Fruit fly (Drosophila melanogaster): ENCODE measurements around the gene CG32263.

CG32263 gene

dm6 chr3L:3806330-3806729 is 4.6 kb downstream of the CG32263 start, which contains the start of the genes CG32264, ntc and IntS10:
Gene CG32264, minus strand, starts transcription at chr3L:3806459.
Gene ntc, minus strand, starts transcription at chr3L:3806459.
Gene IntS10, plus strand, starts transcription at chr3L:3806710.
- TF ChIP-seq fru (GFP tag; optimal IDR thresholded peaks at IDR 0.05) (peak; percentile 74), Dif (GFP tag; optimal IDR thresholded peaks at IDR 0.05; ENCODE audit: partially characterized antibody) (no peak), CG9705 (GFP tag; optimal IDR thresholded peaks at IDR 0.05) (peak; percentile 30), Jra (GFP tag; optimal IDR thresholded peaks at IDR 0.05) (peak; percentile 66), GATAd (GFP tag; optimal IDR thresholded peaks at IDR 0.05) (no peak), brk (GFP tag; optimal IDR thresholded peaks at IDR 0.05) (no peak), foxo (GFP tag; optimal IDR thresholded peaks at IDR 0.05) (peak in 1 of 2 experiments; percentile 80), dmrt93B (GFP tag; optimal IDR thresholded peaks at IDR 0.05) (no peak), woc (GFP tag; optimal IDR thresholded peaks at IDR 0.05) (peak; percentile 84), psq (GFP tag; optimal IDR thresholded peaks at IDR 0.05) (peak; percentile 40), jim (GFP tag; optimal IDR thresholded peaks at IDR 0.05) (no peak), br (GFP tag; optimal IDR thresholded peaks at IDR 0.05) (peak; percentile 79), dsf (GFP tag; optimal IDR thresholded peaks at IDR 0.05; ENCODE audit: borderline replicate concordance) (peak; percentile 15), Abd-B (GFP tag; optimal IDR thresholded peaks at IDR 0.05) (no peak), Sp1 (GFP tag; optimal IDR thresholded peaks at IDR 0.05) (peak; percentile 62), rgr (GFP tag; optimal IDR thresholded peaks at IDR 0.05) (peak; percentile 79), sv (GFP tag; optimal IDR thresholded peaks at IDR 0.05) (peak; percentile 69), h (GFP tag; optimal IDR thresholded peaks at IDR 0.05) (peak; percentile 80), CrebA (GFP tag; optimal IDR thresholded peaks at IDR 0.05; ENCODE audit: borderline replicate concordance) (no peak), Rel (GFP tag; optimal IDR thresholded peaks at IDR 0.05) (no peak), Rel (tag; optimal IDR thresholded peaks at IDR 0.05) (peak; percentile 45), ey (GFP tag; optimal IDR thresholded peaks at IDR 0.05) (peak; percentile 76), OdsH (GFP tag; optimal IDR thresholded peaks at IDR 0.05) (peak; percentile 73), Dfd (GFP tag; optimal IDR thresholded peaks at IDR 0.05) (no peak), usp (GFP tag; optimal IDR thresholded peaks at IDR 0.05) (no peak), CG32264 (GFP tag; optimal IDR thresholded peaks at IDR 0.05) (no peak), dl (GFP tag; optimal IDR thresholded peaks at IDR 0.05; ENCODE audit: insufficient read depth in 1 of 2, partially characterized antibody in 2 of 2) (no peak), Vsx2 (GFP tag; optimal IDR thresholded peaks at IDR 0.05; ENCODE audit: partially characterized antibody) (no peak), tai (GFP tag; optimal IDR thresholded peaks at IDR 0.05) (no peak), sage (GFP tag; optimal IDR thresholded peaks at IDR 0.05) (no peak), Hr83 (GFP tag; optimal IDR thresholded peaks at IDR 0.05; ENCODE audit: poor library complexity, severe bottlenecking) (peak; percentile 3), pan (optimal IDR thresholded peaks at IDR 0.05) (no peak), HLH106 (tag; optimal IDR thresholded peaks at IDR 0.05) (peak; percentile 55), Mio (GFP tag; optimal IDR thresholded peaks at IDR 0.05) (no peak), Myc (optimal IDR thresholded peaks at IDR 0.05) (peak; percentile 93), lola (GFP tag; optimal IDR thresholded peaks at IDR 0.05) (no peak), Hr78 (GFP tag; optimal IDR thresholded peaks at IDR 0.05) (no peak), Hnf4 (GFP tag; optimal IDR thresholded peaks at IDR 0.05) (peak; percentile 70), N (GFP tag; optimal IDR thresholded peaks at IDR 0.05) (no peak)

dm6 chr3L:3802677-3803076 is 8.2 kb downstream of the CG32263 start:
- peak; percentile 3 for TF ChIP-seq Jra (GFP tag; optimal IDR thresholded peaks at IDR 0.05)
- no peak for TF ChIP-seq Vsx2 (GFP tag; optimal IDR thresholded peaks at IDR 0.05; ENCODE audit: partially characterized antibody)
- TF ChIP-seq h (GFP tag; optimal IDR thresholded peaks at IDR 0.05): peak; percentile 82
- no peak for TF ChIP-seq pan (optimal IDR thresholded peaks at IDR 0.05)
- TF ChIP-seq Hr83 (GFP tag; optimal IDR thresholded peaks at IDR 0.05; ENCODE audit: poor library complexity, severe bottlenecking): peak; percentile 16
- no peak for TF ChIP-seq sage (GFP tag; optimal IDR thresholded peaks at IDR 0.05)
- no peak for TF ChIP-seq Dif (GFP tag; optimal IDR thresholded peaks at IDR 0.05; ENCODE audit: partially characterized antibody)
- no peak for TF ChIP-seq CrebA (GFP tag; optimal IDR thresholded peaks at IDR 0.05; ENCODE audit: borderline replicate concordance)
- peak; percentile 75 for TF ChIP-seq tai (GFP tag; optimal IDR thresholded peaks at IDR 0.05)
- no peak for TF ChIP-seq dsf (GFP tag; optimal IDR thresholded peaks at IDR 0.05; ENCODE audit: borderline replicate concordance)
- peak; percentile 67 for TF ChIP-seq psq (GFP tag; optimal IDR thresholded peaks at IDR 0.05)
- no peak for TF ChIP-seq GATAd (GFP tag; optimal IDR thresholded peaks at IDR 0.05)
- TF ChIP-seq usp (GFP tag; optimal IDR thresholded peaks at IDR 0.05): no peak
- no peak for TF ChIP-seq Mio (GFP tag; optimal IDR thresholded peaks at IDR 0.05)
- no peak for TF ChIP-seq dl (GFP tag; optimal IDR thresholded peaks at IDR 0.05; ENCODE audit: insufficient read depth in 1 of 2, partially characterized antibody in 2 of 2)
- TF ChIP-seq dmrt93B (GFP tag; optimal IDR thresholded peaks at IDR 0.05): no peak
- peak; percentile 72 for TF ChIP-seq OdsH (GFP tag; optimal IDR thresholded peaks at IDR 0.05)
- no peak for TF ChIP-seq CG9705 (GFP tag; optimal IDR thresholded peaks at IDR 0.05)
- peak; percentile 71 for TF ChIP-seq Hnf4 (GFP tag; optimal IDR thresholded peaks at IDR 0.05)
- peak; percentile 71 for TF ChIP-seq HLH106 (tag; optimal IDR thresholded peaks at IDR 0.05)
- no peak for TF ChIP-seq Hr78 (GFP tag; optimal IDR thresholded peaks at IDR 0.05)
- peak; percentile 70 for TF ChIP-seq br (GFP tag; optimal IDR thresholded peaks at IDR 0.05)
- peak; percentile 37 for TF ChIP-seq woc (GFP tag; optimal IDR thresholded peaks at IDR 0.05)
- no peak for TF ChIP-seq jim (GFP tag; optimal IDR thresholded peaks at IDR 0.05)
- TF ChIP-seq sv (GFP tag; optimal IDR thresholded peaks at IDR 0.05): peak; percentile 71
- peak; percentile 67 for TF ChIP-seq fru (GFP tag; optimal IDR thresholded peaks at IDR 0.05)
- no peak for TF ChIP-seq N (GFP tag; optimal IDR thresholded peaks at IDR 0.05)
- TF ChIP-seq Dfd (GFP tag; optimal IDR thresholded peaks at IDR 0.05): no peak
- TF ChIP-seq rgr (GFP tag; optimal IDR thresholded peaks at IDR 0.05): peak; percentile 80
- TF ChIP-seq Rel (GFP tag; optimal IDR thresholded peaks at IDR 0.05): no peak
- no peak for TF ChIP-seq Rel (tag; optimal IDR thresholded peaks at IDR 0.05)
- TF ChIP-seq CG32264 (GFP tag; optimal IDR thresholded peaks at IDR 0.05): peak; percentile 45
- peak in 1 of 2 experiments; percentile 76 for TF ChIP-seq foxo (GFP tag; optimal IDR thresholded peaks at IDR 0.05)
- TF ChIP-seq Abd-B (GFP tag; optimal IDR thresholded peaks at IDR 0.05): no peak
- TF ChIP-seq brk (GFP tag; optimal IDR thresholded peaks at IDR 0.05): no peak
- TF ChIP-seq lola (GFP tag; optimal IDR thresholded peaks at IDR 0.05): no peak
- peak; percentile 64 for TF ChIP-seq Sp1 (GFP tag; optimal IDR thresholded peaks at IDR 0.05)
- peak; percentile 79 for TF ChIP-seq ey (GFP tag; optimal IDR thresholded peaks at IDR 0.05)
- no peak for TF ChIP-seq Myc (optimal IDR thresholded peaks at IDR 0.05)

Measured in whole organism, wandering third instar larva.